Worm (Caenorhabditis elegans): ENCODE data around the gene F26F2.7.

F26F2.7 gene

ce11 chrV:20626043-20626761 lies 45.4 kb downstream of the F26F2.7 start, which contains the start of the genes F46B3.9 and srz-18:
F46B3.9 (minus strand) TSS chrV:20626143.
srz-18 (plus strand) TSS chrV:20626711.
- no peak for TF ChIP-seq unc-62 (GFP tag; optimal IDR thresholded peaks at IDR 0.05)

DNA sequence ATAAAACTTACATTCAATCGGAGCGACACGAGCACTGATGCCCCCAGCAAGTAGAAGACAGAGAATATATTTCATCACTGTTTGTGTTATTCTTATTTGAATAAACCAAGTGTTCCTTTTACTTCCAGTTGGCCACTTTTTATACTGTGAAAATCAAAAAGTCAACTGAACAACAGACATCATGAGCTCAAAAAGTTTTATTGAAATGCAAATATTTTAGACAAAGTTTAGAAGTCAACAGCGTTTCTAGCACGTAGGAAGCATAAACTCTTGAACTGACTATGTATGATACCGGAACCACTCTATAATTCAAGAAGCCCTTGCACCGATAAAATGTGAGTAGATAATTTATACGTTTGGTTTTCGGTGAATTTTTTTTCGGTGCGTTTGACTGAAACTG lies 50.5 kb downstream of the F26F2.7 start, which contains the start of gene F46B3.14:
F46B3.14 (minus strand) TSS at position 101 of the 400 bp plus-strand sequence.
- TF ChIP-seq unc-62 (GFP tag; optimal IDR thresholded peaks at IDR 0.05), result no peak

DNA sequence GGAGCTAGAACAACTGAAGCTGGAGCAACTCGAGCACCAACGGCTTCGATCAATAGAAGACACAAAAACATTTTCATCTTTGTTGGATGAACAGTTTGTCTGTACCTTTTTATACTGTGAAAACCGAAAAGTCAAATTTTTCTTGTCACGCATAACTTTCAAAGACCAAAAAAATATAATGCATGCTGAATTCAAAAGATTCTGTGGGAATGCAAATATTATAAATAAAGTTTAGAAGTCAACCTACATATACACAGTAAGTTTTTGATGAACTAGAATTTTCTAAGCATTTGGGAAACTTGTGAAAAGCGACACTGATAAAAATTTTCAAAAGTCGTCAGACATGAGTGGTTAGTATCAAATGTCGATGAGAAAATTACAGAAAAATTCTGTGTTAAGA lies 52.8 kb downstream of the F26F2.7 start, which contains the start of gene F46B3.15:
F46B3.15 (minus strand) TSS at position 101 of the 400 bp plus-strand sequence.
- TF ChIP-seq unc-62 (GFP tag; optimal IDR thresholded peaks at IDR 0.05), result no peak

ce11 chrV:20634330-20634729 lies 53.5 kb downstream of the F26F2.7 start, which contains the start of gene F46B3.16:
F46B3.16 (plus strand) TSS chrV:20634630.
- no peak for TF ChIP-seq unc-62 (GFP tag; optimal IDR thresholded peaks at IDR 0.05)

DNA sequence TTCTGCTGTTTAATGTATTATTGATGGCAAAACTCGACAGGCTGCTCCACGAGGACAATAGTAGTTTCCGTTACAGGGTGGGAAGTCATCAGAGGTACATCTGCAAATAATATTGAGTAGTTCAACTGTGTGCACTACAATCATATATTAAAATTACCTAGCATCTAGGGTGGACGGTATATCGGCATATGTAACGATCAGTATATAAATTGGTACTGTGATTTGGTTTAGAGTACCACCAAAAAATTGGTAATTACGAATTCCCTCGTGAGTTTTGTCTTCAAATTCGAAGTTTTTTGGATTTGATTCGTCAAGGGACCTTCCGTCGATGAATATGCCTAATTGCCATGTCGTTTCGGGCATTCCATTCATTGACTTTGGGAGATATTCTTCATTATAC lies 56.1 kb downstream of the F26F2.7 start, which contains the start of gene ttr-13:
ttr-13 (minus strand) TSS at position 101 of the 400 bp plus-strand sequence.
- no peak for TF ChIP-seq unc-62 (GFP tag; optimal IDR thresholded peaks at IDR 0.05)

ce11 chrV:20638344-20638743 lies 57.6 kb downstream of the F26F2.7 start, which contains the start of gene Y44A6B.3:
Y44A6B.3 (minus strand) TSS chrV:20638444.
- TF ChIP-seq unc-62 (GFP tag; optimal IDR thresholded peaks at IDR 0.05), result no peak

DNA sequence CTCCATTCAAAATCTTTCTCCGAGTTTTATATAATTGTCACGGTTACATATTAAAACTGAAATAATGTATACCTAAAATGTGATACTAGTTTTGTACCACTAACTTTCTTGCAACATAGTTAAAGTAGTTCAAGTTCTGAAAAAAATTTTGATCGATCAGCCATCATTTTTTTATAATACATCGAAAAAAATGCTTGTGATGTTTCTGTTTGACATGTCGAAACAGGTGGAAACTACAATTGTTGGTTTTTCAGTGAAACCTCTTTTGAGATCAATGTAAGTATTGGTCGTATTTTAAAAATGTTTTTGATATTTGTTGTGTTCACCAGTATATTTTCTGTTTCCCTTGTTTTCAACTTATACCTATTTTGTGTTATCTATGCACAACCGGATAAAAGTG lies 58.5 kb downstream of the F26F2.7 start, which contains the start of gene srxa-14:
srxa-14 (plus strand) TSS at position 301 of the 400 bp plus-strand sequence.
- TF ChIP-seq unc-62 (GFP tag; optimal IDR thresholded peaks at IDR 0.05), result no peak

All from whole organism, dauer.